Worm (Caenorhabditis elegans): Measurements from ENCODE around the gene asp-17.

DNA sequence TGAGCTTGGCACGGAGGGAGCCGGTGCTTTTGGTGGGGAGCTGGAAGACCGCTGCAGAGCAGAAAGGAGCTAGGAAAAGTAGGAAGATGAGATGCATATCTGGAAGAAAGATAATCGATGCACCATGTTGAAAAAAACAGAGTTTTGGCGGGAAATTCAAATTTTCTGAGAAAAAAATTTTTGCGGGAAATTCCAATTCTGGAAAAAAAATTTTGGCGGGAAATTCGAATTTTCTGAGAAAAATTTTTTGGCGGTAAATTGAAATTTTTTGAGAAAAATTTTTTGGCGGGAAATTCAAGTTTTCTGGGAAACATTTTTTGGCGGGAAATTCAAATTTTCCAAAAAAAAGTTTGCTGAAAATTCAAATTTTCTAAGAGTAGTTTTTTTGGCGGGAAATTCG lies at the start of gene asp-17:
- no peak for TF ChIP-seq nhr-28 (tag; optimal IDR thresholded peaks at IDR 0.05)
- no peak for TF ChIP-seq lin-39 (tag; optimal IDR thresholded peaks at IDR 0.05)
- TF ChIP-seq daf-12 (tag; optimal IDR thresholded peaks at IDR 0.05) = no peak
- no peak for TF ChIP-seq nhr-77 (tag; optimal IDR thresholded peaks at IDR 0.05)
- no peak for TF ChIP-seq snpc-4 (tag; optimal IDR thresholded peaks at IDR 0.05)
- TF ChIP-seq unc-62 (GFP tag; optimal IDR thresholded peaks at IDR 0.05) = no peak
- TF ChIP-seq zag-1 (tag; optimal IDR thresholded peaks at IDR 0.05) = no peak
- TF ChIP-seq unc-39 (tag; optimal IDR thresholded peaks at IDR 0.05) = no peak
